Worm (Caenorhabditis elegans) whole organism, midembryonic: ENCODE measurements around the gene B0222.11.

Experiments used
- T22C8.4 ChIP-seq: fragments of 200-800 bp; sonication (Bioruptor generic); IDR thresholded peaks from 2 replicates; pipeline ENCODE4 v1.3.6; 2022; ENCODE audit warnings: missing genetic modification characterization, missing compliant biosample characterization
- cog-1 ChIP-seq: sonication (generic microtip); optimal IDR thresholded peaks from 2 replicates; lab custom pipeline; 2016; ENCODE audit warnings: missing genetic modification characterization, missing compliant biosample characterization
- flt-1 ChIP-seq: fragments of 200-800 bp; sonication (Bioruptor generic); IDR thresholded peaks from 2 replicates; pipeline ENCODE4 v1.3.6; 2022; ENCODE audit warnings: missing genetic modification characterization, missing compliant biosample characterization
- klf-2 ChIP-seq: fragments of 200-800 bp; sonication (Bioruptor generic); conservative IDR thresholded peaks from 2 replicates; pipeline ENCODE4 v1.3.6; 2022; ENCODE audit warnings: missing genetic modification reagents, missing genetic modification characterization, missing compliant biosample characterization
- med-1 ChIP-seq: sonication (generic microtip); optimal IDR thresholded peaks from 2 replicates; lab custom pipeline; 2017; ENCODE audit warnings: missing genetic modification characterization, mild to moderate bottlenecking, missing compliant biosample characterization, antibody characterized with exemption, missing genetic modification reagents; ENCODE audit not compliant: insufficient read depth
- ref-1 ChIP-seq: fragments of 200-800 bp; sonication (Bioruptor generic); conservative IDR thresholded peaks from 2 replicates; pipeline ENCODE4 v1.3.6; 2022; ENCODE audit warnings: missing genetic modification reagents, missing genetic modification characterization, missing compliant biosample characterization
- tab-1 ChIP-seq: fragments of 200-800 bp; sonication (Bioruptor generic); IDR thresholded peaks from 2 replicates; pipeline ENCODE4 v1.3.6; 2022; ENCODE audit warnings: missing genetic modification characterization, missing compliant biosample characterization
- ztf-23 ChIP-seq: fragments of 200-800 bp; sonication (Bioruptor generic); IDR thresholded peaks from 2 replicates; pipeline ENCODE4 v1.3.6; 2022; ENCODE audit warnings: missing genetic modification reagents, missing genetic modification characterization, missing compliant biosample characterization
- ztf-29 ChIP-seq: fragments of 200-800 bp; sonication (Bioruptor generic); IDR thresholded peaks from 2 replicates; pipeline ENCODE4 v1.3.6; 2022; ENCODE audit warnings: missing genetic modification reagents, missing genetic modification characterization, missing compliant biosample characterization

The B0222.11 gene

ce11 chrV:9155616-9156015 lies 12.4 kb downstream of the B0222.11 start:
- TF ChIP-seq tab-1 (GFP tag; lab: Robert Waterston, UW) (no peak), klf-2 (GFP tag; lab: Robert Waterston, UW) (no peak), med-1 (GFP tag; lab: Kevin White, UChicago) (no peak), T22C8.4 (GFP tag; lab: Robert Waterston, UW) (no peak), ztf-23 (no peak), cog-1 (tag; lab: Kevin White, UChicago) (no peak), ref-1 (GFP tag; lab: Robert Waterston, UW) (no peak), flt-1 (GFP tag; lab: Robert Waterston, UW) (no peak), ztf-29 (GFP tag; lab: Robert Waterston, UW) (no peak)

ce11 chrV:9154772-9155171 lies 13.2 kb downstream of the B0222.11 start, which contains the start of gene B0222.5:
TSS of gene B0222.5 (minus strand) at chrV:9154872.
- TF ChIP-seq cog-1 (tag; lab: Kevin White, UChicago) (no peak), tab-1 (GFP tag; lab: Robert Waterston, UW) (no peak), ztf-23 (no peak), T22C8.4 (GFP tag; lab: Robert Waterston, UW) (no peak), flt-1 (GFP tag; lab: Robert Waterston, UW) (no peak)

DNA sequence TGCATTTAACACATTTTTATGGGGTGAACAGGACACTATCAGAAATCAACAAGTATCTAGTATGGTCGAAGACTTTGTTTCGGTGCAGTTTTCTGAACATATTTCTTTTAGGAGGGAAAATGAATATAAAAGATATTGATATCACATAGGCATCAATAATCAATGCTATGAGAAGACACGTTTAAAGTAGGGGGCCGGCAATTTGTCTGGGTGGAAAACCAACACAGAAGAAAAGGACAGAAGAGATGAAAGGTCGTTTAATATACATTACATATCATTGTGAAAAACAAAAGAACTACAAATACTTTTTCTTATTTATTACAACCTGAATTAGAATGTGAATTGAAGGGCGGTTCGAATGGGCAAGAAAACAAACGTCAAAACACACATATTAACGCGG lies 15.7 kb downstream of the B0222.11 start:
- TF ChIP-seq ref-1 (GFP tag; lab: Robert Waterston, UW) (no peak), flt-1 (GFP tag; lab: Robert Waterston, UW) (no peak), klf-2 (GFP tag; lab: Robert Waterston, UW) (no peak), ztf-29 (GFP tag; lab: Robert Waterston, UW) (no peak), cog-1 (tag; lab: Kevin White, UChicago) (no peak), tab-1 (GFP tag; lab: Robert Waterston, UW) (no peak)

DNA sequence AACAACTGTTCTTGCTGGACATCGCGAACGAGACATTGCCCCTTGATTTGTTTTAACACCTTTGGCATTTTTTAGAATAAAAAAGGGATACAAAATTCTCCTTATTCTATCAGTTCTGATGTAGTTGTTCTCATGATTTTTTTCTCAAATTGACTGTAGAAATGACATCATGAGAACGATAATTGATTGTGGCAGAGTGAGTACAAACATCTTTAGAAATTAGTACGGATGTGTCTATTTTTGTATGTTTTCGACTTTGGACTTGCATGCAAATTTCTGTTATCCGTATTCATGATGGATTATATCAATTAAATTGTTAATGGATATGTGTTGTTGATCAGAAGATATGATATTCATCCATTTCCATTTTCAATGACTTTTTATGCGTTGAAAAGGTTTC lies 19.8 kb downstream of the B0222.11 start:
- no peak for TF ChIP-seq ztf-29 (GFP tag; lab: Robert Waterston, UW)
- no peak for TF ChIP-seq tab-1 (GFP tag; lab: Robert Waterston, UW)
- no peak for TF ChIP-seq ref-1 (GFP tag; lab: Robert Waterston, UW)
- TF ChIP-seq ztf-23 = no peak
- TF ChIP-seq klf-2 (GFP tag; lab: Robert Waterston, UW) = no peak
- TF ChIP-seq med-1 (GFP tag; lab: Kevin White, UChicago) = no peak
- TF ChIP-seq T22C8.4 (GFP tag; lab: Robert Waterston, UW) = no peak
- no peak for TF ChIP-seq flt-1 (GFP tag; lab: Robert Waterston, UW)
- TF ChIP-seq cog-1 (tag; lab: Kevin White, UChicago) = no peak

DNA sequence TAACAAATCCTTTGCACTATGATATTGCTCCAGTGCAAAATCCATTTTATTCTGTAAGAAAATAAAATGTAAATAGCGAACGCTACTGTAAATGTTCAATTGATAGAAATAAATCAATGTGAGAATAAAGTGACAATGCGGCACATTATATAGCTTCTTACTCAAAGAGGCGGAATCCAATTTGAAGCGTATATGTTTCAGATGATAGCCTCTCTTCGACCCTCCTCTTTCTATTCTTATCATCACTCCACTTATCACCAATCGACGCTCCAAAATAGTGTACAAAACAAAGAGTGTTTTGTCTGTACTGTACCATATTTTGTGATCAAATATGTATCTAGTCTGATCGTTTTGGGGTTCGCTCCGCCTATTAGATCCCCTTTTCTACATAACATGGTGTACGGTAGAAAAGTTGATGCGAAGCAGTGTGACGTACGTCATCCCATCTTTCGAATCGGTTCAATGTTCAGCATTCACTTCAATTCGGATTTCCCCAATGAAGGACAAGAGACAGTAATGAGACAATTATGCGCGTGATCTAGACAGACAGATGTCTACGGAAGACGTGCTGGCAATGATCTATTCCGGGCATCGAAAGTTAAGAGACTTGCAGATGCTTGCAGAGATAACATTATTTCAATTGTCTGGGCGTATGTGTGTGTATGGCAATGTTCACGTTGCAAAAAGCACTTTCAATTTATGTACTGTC lies 21.0 kb downstream of the B0222.11 start, which contains the start of gene spl-2:
spl-2 (minus strand) TSS at position 51 of the 709 bp plus-strand sequence.
- TF ChIP-seq ref-1 (GFP tag; lab: Robert Waterston, UW) (no peak), cog-1 (tag; lab: Kevin White, UChicago) (no peak), klf-2 (GFP tag; lab: Robert Waterston, UW) (no peak), ztf-29 (GFP tag; lab: Robert Waterston, UW) (no peak), med-1 (GFP tag; lab: Kevin White, UChicago) (no peak), ztf-23 (no peak)

ce11 chrV:9146196-9146595 lies 21.8 kb downstream of the B0222.11 start:
- no peak for TF ChIP-seq klf-2 (GFP tag; lab: Robert Waterston, UW)
- no peak for TF ChIP-seq med-1 (GFP tag; lab: Kevin White, UChicago)
- no peak for TF ChIP-seq flt-1 (GFP tag; lab: Robert Waterston, UW)

DNA sequence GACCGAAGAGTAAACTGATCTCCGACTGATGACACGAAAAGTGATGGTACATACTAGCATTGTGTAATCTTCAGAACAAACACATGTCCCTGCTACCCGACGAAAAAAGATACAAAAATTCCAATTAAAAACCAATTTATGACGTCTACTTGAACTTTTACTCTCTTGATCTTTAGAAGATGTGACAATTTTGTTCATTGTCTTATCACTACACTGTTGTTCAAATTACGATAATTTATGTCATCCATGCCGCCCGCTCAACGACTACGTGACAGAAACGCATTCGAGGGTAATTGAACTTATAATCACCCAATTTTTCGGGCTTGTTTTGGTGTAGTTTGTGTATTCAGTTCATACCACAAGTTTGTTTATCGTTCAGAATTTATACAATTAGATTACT lies 24.1 kb downstream of the B0222.11 start:
- no peak for TF ChIP-seq klf-2 (GFP tag; lab: Robert Waterston, UW)
- TF ChIP-seq flt-1 (GFP tag; lab: Robert Waterston, UW) = no peak
- no peak for TF ChIP-seq ztf-29 (GFP tag; lab: Robert Waterston, UW)
- no peak for TF ChIP-seq ref-1 (GFP tag; lab: Robert Waterston, UW)
- TF ChIP-seq tab-1 (GFP tag; lab: Robert Waterston, UW) = no peak
- TF ChIP-seq cog-1 (tag; lab: Kevin White, UChicago) = no peak
- TF ChIP-seq T22C8.4 (GFP tag; lab: Robert Waterston, UW) = no peak
- no peak for TF ChIP-seq ztf-23
- no peak for TF ChIP-seq med-1 (GFP tag; lab: Kevin White, UChicago)

DNA sequence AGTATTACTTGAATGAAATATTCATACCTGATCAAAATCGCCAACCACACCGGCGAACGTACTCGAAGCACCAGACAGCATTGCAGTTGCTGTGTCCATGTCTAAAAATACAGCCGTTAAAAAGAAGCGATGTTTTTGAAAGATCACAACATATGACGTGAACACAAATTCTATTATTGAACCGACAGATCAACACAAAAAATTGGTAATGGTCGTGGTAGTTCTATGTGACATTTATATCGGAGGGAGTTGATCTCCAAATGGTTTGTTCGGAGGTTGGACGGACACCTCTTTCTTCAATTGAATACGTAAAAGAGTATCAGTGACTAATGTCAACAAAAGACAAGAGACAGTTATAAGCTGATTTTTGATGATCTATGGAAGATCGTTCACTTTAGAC lies 26.7 kb downstream of the B0222.11 start, which contains the start of gene pitr-3:
pitr-3 (minus strand) TSS at position 101 of the 400 bp plus-strand sequence.
- no peak for TF ChIP-seq ref-1 (GFP tag; lab: Robert Waterston, UW)
- TF ChIP-seq ztf-23 = no peak
- no peak for TF ChIP-seq T22C8.4 (GFP tag; lab: Robert Waterston, UW)
- TF ChIP-seq cog-1 (tag; lab: Kevin White, UChicago) = no peak
- TF ChIP-seq ztf-29 (GFP tag; lab: Robert Waterston, UW) = no peak
- TF ChIP-seq med-1 (GFP tag; lab: Kevin White, UChicago) = no peak
- TF ChIP-seq tab-1 (GFP tag; lab: Robert Waterston, UW) = no peak
- TF ChIP-seq klf-2 (GFP tag; lab: Robert Waterston, UW) = no peak
- no peak for TF ChIP-seq flt-1 (GFP tag; lab: Robert Waterston, UW)

- TF ChIP-seq ztf-29 (GFP tag; lab: Robert Waterston, UW) (no peak), med-1 (GFP tag; lab: Kevin White, UChicago) (no peak), T22C8.4 (GFP tag; lab: Robert Waterston, UW) (no peak), flt-1 (GFP tag; lab: Robert Waterston, UW) (no peak), tab-1 (GFP tag; lab: Robert Waterston, UW) (no peak), klf-2 (GFP tag; lab: Robert Waterston, UW) (no peak), cog-1 (tag; lab: Kevin White, UChicago) (no peak), ztf-23 (no peak), ref-1 (GFP tag; lab: Robert Waterston, UW) (no peak)
Observed at ce11 chrV:9137618-9138017, 30.4 kb downstream of the B0222.11 start, which contains the start of gene pitr-2. TSS of gene pitr-2 (minus strand) at chrV:9137718.
